Fruit fly (Drosophila melanogaster): ENCODE data around the gene CG9498.

dm6 chr2L:6338367-6338975, 12.4 kb downstream of the CG9498 start, which contains the start of the genes Pez and Cpr:
- TF ChIP-seq ovo (GFP tag; optimal IDR thresholded peaks at IDR 0.05) (peak; percentile 80), CG7101 (tag; optimal IDR thresholded peaks at IDR 0.05) (peak; percentile 58), Mnt (GFP tag; optimal IDR thresholded peaks at IDR 0.05) (peak; percentile 33), CG14711 (tag; optimal IDR thresholded peaks at IDR 0.05) (peak; percentile 35), cic (GFP tag; optimal IDR thresholded peaks at IDR 0.05) (peak; percentile 2), pad (GFP tag; optimal IDR thresholded peaks at IDR 0.05) (peak; percentile 69), kay (GFP tag; ENCODE audit: borderline replicate concordance) (no peak), bab1 (GFP tag; optimal IDR thresholded peaks at IDR 0.05) (no peak), CG5204 (GFP tag; optimal IDR thresholded peaks at IDR 0.05) (peak; percentile 52), Clk (GFP tag; optimal IDR thresholded peaks at IDR 0.05) (no peak)

Measured in whole organism, adult.